Fruit fly (Drosophila melanogaster) whole organism, embryonic: ENCODE data around the gene CG13117.

ENCODE experiments used
- CG10654 ChIP-seq: fragments of 200-800 bp; sonication (Bioruptor generic); optimal IDR thresholded peaks from 2 replicates; lab custom pipeline; 2016; ENCODE audit warnings: missing biosample characterization, missing genetic modification characterization
- CG11085 ChIP-seq: fragments of 200-800 bp; sonication (Bioruptor generic); IDR thresholded peaks from 2 replicates; pipeline ENCODE4 v1.3.6; 2022; ENCODE audit warnings: missing biosample characterization, missing genetic modification characterization
- CG12104 ChIP-seq: fragments of 200-800 bp; sonication (Bioruptor generic); optimal IDR thresholded peaks from 3 replicates; lab custom pipeline; 2016; ENCODE audit warnings: missing biosample characterization, missing genetic modification characterization
- CG1529 ChIP-seq: fragments of 200-800 bp; sonication (Bioruptor generic); optimal IDR thresholded peaks from 3 replicates; lab custom pipeline; 2018; ENCODE audit warnings: missing biosample characterization, missing genetic modification characterization
- CG15601 ChIP-seq: fragments of 200-800 bp; sonication (Bioruptor generic); optimal IDR thresholded peaks from 3 replicates; lab custom pipeline; 2019; ENCODE audit warnings: missing biosample characterization, mild to moderate bottlenecking, missing genetic modification characterization, moderate library complexity
- CG18476 ChIP-seq: fragments of 200-800 bp; sonication (Bioruptor generic); optimal IDR thresholded peaks from 2 replicates; lab custom pipeline; 2016; ENCODE audit warnings: missing biosample characterization, mild to moderate bottlenecking, missing genetic modification characterization
- CG2116 ChIP-seq: fragments of 200-800 bp; sonication (Bioruptor generic); optimal IDR thresholded peaks from 3 replicates; lab custom pipeline; 2018; ENCODE audit warnings: missing biosample characterization, mild to moderate bottlenecking, missing genetic modification characterization
- CG34422 ChIP-seq: fragments of 200-800 bp; sonication (Bioruptor generic); IDR thresholded peaks from 3 replicates; pipeline ENCODE4 v1.3.6; 2022; ENCODE audit warnings: missing biosample characterization, missing genetic modification characterization
- CG3838 ChIP-seq: fragments of 200-800 bp; sonication (Bioruptor generic); optimal IDR thresholded peaks from 3 replicates; lab custom pipeline; 2016; ENCODE audit warnings: missing biosample characterization, missing genetic modification characterization
- CG6175 ChIP-seq: fragments of 200-800 bp; sonication (Bioruptor generic); IDR thresholded peaks from 3 replicates; pipeline ENCODE4 v1.3.6; 2022; ENCODE audit warnings: missing biosample characterization, missing genetic modification characterization
- CG7372 ChIP-seq: fragments of 200-800 bp; sonication (Bioruptor generic); IDR thresholded peaks from 2 replicates; pipeline ENCODE4 v1.3.6; 2022; ENCODE audit warnings: missing biosample characterization, missing genetic modification characterization
- CG7745 ChIP-seq: fragments of 200-800 bp; sonication (Bioruptor generic); optimal IDR thresholded peaks from 2 replicates; lab custom pipeline; 2018; ENCODE audit warnings: missing biosample characterization, mild to moderate bottlenecking, missing genetic modification characterization, moderate library complexity
- CG9727 ChIP-seq: fragments of 200-800 bp; sonication (Bioruptor generic); optimal IDR thresholded peaks from 3 replicates; lab custom pipeline; 2017; ENCODE audit warnings: missing biosample characterization, mild to moderate bottlenecking, missing genetic modification characterization
- CHES-1-like ChIP-seq: fragments of 200-800 bp; sonication (Bioruptor generic); optimal IDR thresholded peaks from 2 replicates; lab custom pipeline; 2016; ENCODE audit warnings: missing biosample characterization, missing genetic modification characterization
- Deaf1 ChIP-seq: fragments of 200-800 bp; optimal IDR thresholded peaks from 3 replicates; lab custom pipeline; 2019; ENCODE audit warnings: missing biosample characterization, mild to moderate bottlenecking, missing genetic modification characterization, moderate library complexity
- Doc3 ChIP-seq: fragments of 200-800 bp; sonication (Bioruptor generic); IDR thresholded peaks from 3 replicates; pipeline ENCODE4 v1.3.6; 2022; ENCODE audit warnings: missing biosample characterization, missing genetic modification characterization; ENCODE audit not compliant: partially characterized antibody
- E2f2 ChIP-seq: fragments of 200-800 bp; sonication (Bioruptor generic); IDR thresholded peaks from 2 replicates; pipeline ENCODE4 v1.3.6; 2022; ENCODE audit warnings: missing biosample characterization, missing genetic modification characterization
- Fer1 ChIP-seq: fragments of 200-800 bp; sonication (Bioruptor generic); optimal IDR thresholded peaks from 2 replicates; lab custom pipeline; 2017; ENCODE audit warnings: missing biosample characterization, mild to moderate bottlenecking, missing genetic modification characterization
- Gug ChIP-seq: fragments of 200-800 bp; sonication (Bioruptor generic); IDR thresholded peaks from 4 replicates; pipeline ENCODE4 v1.3.6; 2022; ENCODE audit warnings: missing biosample characterization, missing genetic modification characterization
- HLH4C ChIP-seq: fragments of 200-800 bp; sonication (Bioruptor generic); IDR thresholded peaks from 3 replicates; pipeline ENCODE4 v1.3.6; 2022; ENCODE audit warnings: missing biosample characterization, missing genetic modification characterization; ENCODE audit not compliant: partially characterized antibody
- Hand ChIP-seq: fragments of 200-800 bp; sonication (Bioruptor generic); optimal IDR thresholded peaks from 2 replicates; lab custom pipeline; 2017; ENCODE audit warnings: mild to moderate bottlenecking, missing biosample characterization, missing genetic modification reagents, missing genetic modification characterization
- Hr51 ChIP-seq, 2 experiments: fragments of 200-800 bp; sonication (Bioruptor generic); optimal IDR thresholded peaks; 2 replicates in 1 of 2; 3 replicates in 1 of 2; lab custom pipeline; 2016 to 2018; ENCODE audit warnings: missing biosample characterization in 2 of 2, missing genetic modification characterization in 2 of 2, mild to moderate bottlenecking in 1 of 2, moderate library complexity in 1 of 2
- Nf-YA ChIP-seq: fragments of 200-800 bp; sonication (Bioruptor generic); IDR thresholded peaks from 2 replicates; pipeline ENCODE4 v1.3.6; 2022; ENCODE audit warnings: missing biosample characterization, missing genetic modification characterization
- Oaz ChIP-seq: fragments of 200-800 bp; sonication (Bioruptor generic); IDR thresholded peaks from 2 replicates; pipeline ENCODE4 v1.3.6; 2022; ENCODE audit warnings: missing biosample characterization, missing genetic modification characterization
- Rx ChIP-seq: fragments of 200-800 bp; sonication (Bioruptor generic); IDR thresholded peaks from 2 replicates; pipeline ENCODE4 v1.3.6; 2022; ENCODE audit warnings: missing biosample characterization, missing genetic modification characterization
- ac ChIP-seq: fragments of 200-800 bp; sonication (Bioruptor generic); optimal IDR thresholded peaks from 3 replicates; lab custom pipeline; 2017; ENCODE audit warnings: missing biosample characterization, mild to moderate bottlenecking, missing genetic modification characterization
- bbx ChIP-seq: fragments of 200-800 bp; sonication (Bioruptor generic); IDR thresholded peaks from 2 replicates; pipeline ENCODE4 v1.3.6; 2022; ENCODE audit warnings: missing biosample characterization, missing genetic modification characterization; ENCODE audit not compliant: partially characterized antibody
- dmrt11E ChIP-seq: fragments of 200-800 bp; sonication (Bioruptor generic); optimal IDR thresholded peaks from 3 replicates; lab custom pipeline; 2018; ENCODE audit warnings: missing biosample characterization, mild to moderate bottlenecking, missing genetic modification characterization, moderate library complexity
- dysf ChIP-seq: fragments of 200-800 bp; sonication (Bioruptor generic); IDR thresholded peaks from 3 replicates; pipeline ENCODE4 v1.3.6; 2022; ENCODE audit warnings: missing biosample characterization, missing genetic modification characterization
- eve ChIP-seq, 2 experiments: fragments of >200 bp; optimal IDR thresholded peaks; 2 replicates each; lab custom pipeline; 2017; ENCODE audit warnings: missing biosample characterization in 2 of 2, missing genetic modification characterization in 2 of 2
- fd96Cb ChIP-seq: fragments of 200-800 bp; sonication (Bioruptor generic); optimal IDR thresholded peaks from 2 replicates; lab custom pipeline; 2018; ENCODE audit warnings: missing biosample characterization, mild to moderate bottlenecking, missing genetic modification characterization, moderate library complexity
- gt ChIP-seq: fragments of 200-800 bp; sonication (Bioruptor generic); IDR thresholded peaks from 2 replicates; pipeline ENCODE4 v1.3.6; 2022; ENCODE audit warnings: missing biosample characterization, missing genetic modification characterization
- luna ChIP-seq: fragments of 200-800 bp; sonication (Bioruptor generic); optimal IDR thresholded peaks from 2 replicates; lab custom pipeline; 2016; ENCODE audit warnings: missing biosample characterization, missing genetic modification characterization
- maf-S ChIP-seq: fragments of 200-800 bp; sonication (Bioruptor generic); optimal IDR thresholded peaks from 2 replicates; lab custom pipeline; 2016; ENCODE audit warnings: missing biosample characterization, missing genetic modification characterization
- mirr ChIP-seq: fragments of 200-800 bp; sonication (Bioruptor generic); optimal IDR thresholded peaks from 3 replicates; lab custom pipeline; 2018; ENCODE audit warnings: missing biosample characterization, mild to moderate bottlenecking, missing genetic modification characterization
- nerfin-2 ChIP-seq: fragments of 200-800 bp; sonication (Bioruptor generic); IDR thresholded peaks from 2 replicates; pipeline ENCODE4 v1.3.6; 2022; ENCODE audit warnings: missing biosample characterization, missing genetic modification characterization; ENCODE audit not compliant: partially characterized antibody
- pho ChIP-seq: fragments of 200-800 bp; sonication (Bioruptor generic); optimal IDR thresholded peaks from 2 replicates; lab custom pipeline; 2016; ENCODE audit warnings: missing biosample characterization, missing genetic modification characterization
- prd ChIP-seq, 3 experiments: fragments of >200 bp in 2 of 3; fragments of 200-800 bp in 1 of 3; sonication (Bioruptor generic) in 1 of 3; optimal IDR thresholded peaks in 2 of 3; IDR thresholded peaks in 1 of 3; 2 replicates in 2 of 3; 3 replicates in 1 of 3; pipeline versions ENCODE4 v1.3.6 to Lab custom; 2017 to 2022; ENCODE audit warnings: missing biosample characterization in 1 of 3, missing genetic modification characterization in 1 of 3
- pum ChIP-seq: fragments of 200-800 bp; sonication (Bioruptor generic); optimal IDR thresholded peaks from 2 replicates; lab custom pipeline; 2016; ENCODE audit warnings: missing biosample characterization, missing genetic modification characterization
- ranshi ChIP-seq: fragments of 200-800 bp; sonication (Bioruptor generic); IDR thresholded peaks from 2 replicates; pipeline ENCODE4 v1.3.6; 2022; ENCODE audit warnings: missing biosample characterization, missing genetic modification characterization
- schlank ChIP-seq: fragments of 200-800 bp; sonication (Bioruptor generic); optimal IDR thresholded peaks from 2 replicates; lab custom pipeline; 2018; ENCODE audit warnings: missing biosample characterization, mild to moderate bottlenecking, missing genetic modification characterization
- sens-2 ChIP-seq: fragments of 200-800 bp; sonication (Bioruptor generic); IDR thresholded peaks from 2 replicates; pipeline ENCODE4 v1.3.6; 2022; ENCODE audit warnings: missing biosample characterization, missing genetic modification characterization
- slp2 ChIP-seq: fragments of 200-800 bp; sonication (Bioruptor generic); optimal IDR thresholded peaks from 2 replicates; lab custom pipeline; 2016; ENCODE audit warnings: missing biosample characterization, missing genetic modification characterization
- unpg ChIP-seq: fragments of 200-800 bp; sonication (Bioruptor generic); optimal IDR thresholded peaks from 3 replicates; lab custom pipeline; 2018; ENCODE audit warnings: missing biosample characterization, mild to moderate bottlenecking, missing genetic modification characterization, moderate library complexity
- vvl ChIP-seq: fragments of 200-800 bp; sonication (Bioruptor generic); IDR thresholded peaks from 2 replicates; pipeline ENCODE4 v1.3.6; 2022; ENCODE audit warnings: missing biosample characterization, missing genetic modification characterization
- wek ChIP-seq: fragments of 200-800 bp; sonication (Bioruptor generic); optimal IDR thresholded peaks from 3 replicates; lab custom pipeline; 2018; ENCODE audit warnings: missing biosample characterization, mild to moderate bottlenecking, missing genetic modification characterization, moderate library complexity
- zf30C ChIP-seq: fragments of 200-800 bp; sonication (Bioruptor generic); optimal IDR thresholded peaks from 3 replicates; lab custom pipeline; 2018; ENCODE audit warnings: missing biosample characterization, mild to moderate bottlenecking, missing genetic modification characterization

CG13117 gene

DNA sequence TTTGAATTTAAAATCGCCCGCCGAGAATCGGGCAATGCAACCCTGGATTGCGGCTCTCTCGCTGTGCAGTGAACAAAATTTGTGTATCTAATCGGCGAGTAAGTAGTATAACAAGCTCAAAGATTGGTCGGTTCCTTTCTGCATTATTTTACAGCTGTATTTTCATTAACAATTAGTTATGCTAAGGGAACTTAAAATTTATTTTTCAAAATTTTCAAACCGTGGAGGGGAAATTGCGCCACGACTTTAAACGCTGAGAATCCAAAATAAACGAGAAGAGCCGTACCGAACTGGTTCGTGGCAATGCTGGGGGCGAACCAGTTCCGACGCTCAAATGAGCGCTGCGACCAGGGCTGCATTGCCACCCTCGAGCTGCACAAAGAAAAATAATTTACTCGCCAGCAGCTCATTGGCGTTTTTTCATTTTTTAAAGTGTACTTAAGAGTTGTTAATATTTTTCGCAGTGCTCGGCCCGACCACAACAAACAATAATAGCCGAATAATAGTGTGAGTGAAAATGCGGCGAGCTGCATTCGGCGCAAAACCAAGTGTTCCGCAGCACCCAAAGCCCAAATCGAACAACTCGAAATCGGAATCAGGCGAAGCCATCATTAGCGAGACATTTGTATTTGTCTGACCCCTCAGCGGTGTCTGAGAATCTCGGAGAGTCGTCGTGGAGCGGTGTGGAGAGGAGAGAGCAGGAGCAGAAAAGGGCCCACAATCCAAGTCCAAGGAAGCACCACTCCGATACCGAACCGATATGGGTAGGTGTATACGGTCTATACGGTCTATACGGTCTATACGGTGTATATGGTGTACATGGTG, 21.8 kb downstream of the CG13117 start, which contains the start of gene zf30C (continued):
- peak; percentile 78 for TF ChIP-seq schlank (tag; lab: Kevin White, UChicago)
- no peak for TF ChIP-seq Deaf1 (tag; lab: Kevin White, UChicago)
- peak; percentile 67 for TF ChIP-seq CG12104
- TF ChIP-seq CG7372 (GFP tag; lab: Robert Waterston, UW), result no peak
- peak; percentile 81 for TF ChIP-seq unpg (GFP tag; lab: Kevin White, UChicago)
- TF ChIP-seq CG3838 (GFP tag; lab: Kevin White, UChicago), result peak; percentile 55
- no peak for TF ChIP-seq CG7745 (tag; lab: Kevin White, UChicago)
- TF ChIP-seq nerfin-2, result 0 out of 2 replicates have a peak, but pooled peaks have one; percentile 30
- no peak for TF ChIP-seq Doc3 (GFP tag; lab: Robert Waterston, UW)
- TF ChIP-seq CHES-1-like, result peak; percentile 93
- TF ChIP-seq CG1529, result peak; percentile 51
- TF ChIP-seq fd96Cb (tag; lab: Kevin White, UChicago), result peak; percentile 53
- TF ChIP-seq eve (GFP tag; optimal IDR thresholded peaks at IDR 0.05; lab: Kevin White, UChicago), result no peak
- peak; percentile 47 for TF ChIP-seq CG18476 (GFP tag; lab: Kevin White, UChicago)
- peak; percentile 37 for TF ChIP-seq mirr (GFP tag; lab: Kevin White, UChicago)
- TF ChIP-seq Oaz, result peak; percentile 63
- TF ChIP-seq slp2, result peak; percentile 87
- peak; percentile 96 for TF ChIP-seq Gug
- 0 out of 2 replicates have a peak, but pooled peaks have one; percentile 40 for TF ChIP-seq sens-2 (GFP tag; lab: Robert Waterston, UW)
- peak; percentile 94 for TF ChIP-seq vvl
- TF ChIP-seq pum (GFP tag; lab: Kevin White, UChicago), result peak; percentile 93
- peak; percentile 57; the same call in 1 of the 3 replicates for TF ChIP-seq HLH4C (GFP tag; lab: Robert Waterston, UW)
- peak; percentile 48 for TF ChIP-seq CG15601 (tag; lab: Kevin White, UChicago)
- peak; percentile 72 for TF ChIP-seq CG10654 (GFP tag; lab: Kevin White, UChicago)
- TF ChIP-seq luna (GFP tag; lab: Kevin White, UChicago), result peak; percentile 87
- TF ChIP-seq pho, result peak; percentile 88
- peak; percentile 88 for TF ChIP-seq maf-S (GFP tag; lab: Kevin White, UChicago)
- peak; percentile 32 for TF ChIP-seq Hand (GFP tag; lab: Kevin White, UChicago)
- peak; percentile 61 to 92 for TF ChIP-seq Hr51 (GFP tag; optimal IDR thresholded peaks at IDR 0.05; lab: Kevin White, UChicago)
- TF ChIP-seq prd (optimal IDR thresholded peaks at IDR 0.05; lab: Kevin White, UChicago), result no peak
- peak; percentile 92 for TF ChIP-seq prd (GFP tag; IDR thresholded peaks at IDR 0.05; lab: Robert Waterston, UW)
- TF ChIP-seq Nf-YA, result peak; percentile 30; the same call in 1 of the 2 replicates
- TF ChIP-seq dysf (GFP tag; lab: Robert Waterston, UW), result peak; percentile 82
- TF ChIP-seq bbx, result peak; percentile 45; the same call in 1 of the 2 replicates
- peak; percentile 47 for TF ChIP-seq dmrt11E (tag; lab: Kevin White, UChicago)
- TF ChIP-seq CG6175 (GFP tag; lab: Robert Waterston, UW), result peak; percentile 81
- no peak for TF ChIP-seq wek (GFP tag; lab: Kevin White, UChicago)
- TF ChIP-seq gt (GFP tag; lab: Robert Waterston, UW), result peak; percentile 47; the same call in 1 of the 2 replicates
- peak; percentile 100 for TF ChIP-seq zf30C (GFP tag; lab: Kevin White, UChicago)
- TF ChIP-seq Rx (GFP tag; lab: Robert Waterston, UW), result peak; percentile 77
- peak; percentile 81 for TF ChIP-seq CG11085 (GFP tag; lab: Robert Waterston, UW)
- TF ChIP-seq ranshi (GFP tag; lab: Robert Waterston, UW), result peak; percentile 84
- TF ChIP-seq Fer1, result peak; percentile 67
- peak; percentile 99 for TF ChIP-seq E2f2 (GFP tag; lab: Robert Waterston, UW)
- TF ChIP-seq CG9727, result peak; percentile 68
- peak; percentile 99 for TF ChIP-seq CG2116 (GFP tag; lab: Kevin White, UChicago)
- TF ChIP-seq CG34422, result peak; percentile 87
- TF ChIP-seq ac (GFP tag; lab: Kevin White, UChicago), result no peak
